Worm (Caenorhabditis elegans): ENCODE measurements around the gene C04E7.3.

C04E7.3 gene

ce11 chrX:311211-311610, 35.8 kb downstream of the C04E7.3 start, which contains the start of gene nlp-64:
Gene nlp-64 (minus strand): TSS chrX:311311.
- TF ChIP-seq ets-7 (tag; optimal IDR thresholded peaks at IDR 0.05) (no peak), sea-1 (GFP tag; conservative IDR thresholded peaks at IDR 0.05) (no peak), scrt-1 (GFP tag; IDR thresholded peaks at IDR 0.05) (no peak), hmbx-1 (tag; optimal IDR thresholded peaks at IDR 0.05) (no peak)

- TF ChIP-seq sea-1 (GFP tag; conservative IDR thresholded peaks at IDR 0.05) = no peak
- no peak for TF ChIP-seq tra-4 (tag; optimal IDR thresholded peaks at IDR 0.05)
- TF ChIP-seq flt-1 (GFP tag; IDR thresholded peaks at IDR 0.05) = no peak
- no peak for TF ChIP-seq B0310.2 (tag; optimal IDR thresholded peaks at IDR 0.05)
- TF ChIP-seq aly-1 (tag; optimal IDR thresholded peaks at IDR 0.05) = no peak
- no peak for TF ChIP-seq ama-1 (optimal IDR thresholded peaks at IDR 0.05)
- no peak for TF ChIP-seq hmg-4 (GFP tag; optimal IDR thresholded peaks at IDR 0.05)
- no peak for TF ChIP-seq tbx-37 (GFP tag; conservative IDR thresholded peaks at IDR 0.05)
- no peak for TF ChIP-seq F13C5.2 (tag; optimal IDR thresholded peaks at IDR 0.05)
- TF ChIP-seq pes-1 (GFP tag; IDR thresholded peaks at IDR 0.05) = no peak
- TF ChIP-seq ceh-36 (tag; optimal IDR thresholded peaks at IDR 0.05) = no peak
- no peak for TF ChIP-seq hnd-1 (tag; optimal IDR thresholded peaks at IDR 0.05)
- TF ChIP-seq scrt-1 (GFP tag; IDR thresholded peaks at IDR 0.05) = no peak
- TF ChIP-seq ets-7 (tag; optimal IDR thresholded peaks at IDR 0.05) = no peak
- no peak for TF ChIP-seq ceh-13 (GFP tag; optimal IDR thresholded peaks at IDR 0.05)
Observed at ce11 chrX:309076-309475, 37.9 kb downstream of the C04E7.3 start.

- TF ChIP-seq aly-1 (tag; optimal IDR thresholded peaks at IDR 0.05) (no peak), hmg-4 (GFP tag; optimal IDR thresholded peaks at IDR 0.05) (no peak), hmbx-1 (tag; optimal IDR thresholded peaks at IDR 0.05) (no peak), tbx-37 (GFP tag; conservative IDR thresholded peaks at IDR 0.05) (no peak), ama-1 (optimal IDR thresholded peaks at IDR 0.05) (no peak), B0310.2 (tag; optimal IDR thresholded peaks at IDR 0.05) (no peak), F13C5.2 (tag; optimal IDR thresholded peaks at IDR 0.05) (no peak), pes-1 (GFP tag; IDR thresholded peaks at IDR 0.05) (no peak), ceh-36 (tag; optimal IDR thresholded peaks at IDR 0.05) (no peak), ceh-13 (GFP tag; optimal IDR thresholded peaks at IDR 0.05) (no peak), flt-1 (GFP tag; IDR thresholded peaks at IDR 0.05) (no peak), ets-7 (tag; optimal IDR thresholded peaks at IDR 0.05) (no peak), tra-4 (tag; optimal IDR thresholded peaks at IDR 0.05) (no peak), tbx-11 (GFP tag; IDR thresholded peaks at IDR 0.05) (no peak), hnd-1 (tag; optimal IDR thresholded peaks at IDR 0.05) (no peak), scrt-1 (GFP tag; IDR thresholded peaks at IDR 0.05) (no peak), sea-1 (GFP tag; conservative IDR thresholded peaks at IDR 0.05) (no peak)
Observed at ce11 chrX:305057-305456, 42.0 kb downstream of the C04E7.3 start.

ce11 chrX:301530-301929, 45.5 kb downstream of the C04E7.3 start, which contains the start of gene gcp-2.1:
Gene gcp-2.1 (plus strand): TSS chrX:301830.
- no peak for TF ChIP-seq F13C5.2 (tag; optimal IDR thresholded peaks at IDR 0.05)
- TF ChIP-seq tbx-37 (GFP tag; conservative IDR thresholded peaks at IDR 0.05) = no peak
- no peak for TF ChIP-seq tra-4 (tag; optimal IDR thresholded peaks at IDR 0.05)
- TF ChIP-seq ama-1 (optimal IDR thresholded peaks at IDR 0.05) = no peak
- no peak for TF ChIP-seq ceh-13 (GFP tag; optimal IDR thresholded peaks at IDR 0.05)
- no peak for TF ChIP-seq ceh-36 (tag; optimal IDR thresholded peaks at IDR 0.05)
- TF ChIP-seq B0310.2 (tag; optimal IDR thresholded peaks at IDR 0.05) = no peak
- no peak for TF ChIP-seq hmg-4 (GFP tag; optimal IDR thresholded peaks at IDR 0.05)
- no peak for TF ChIP-seq ets-7 (tag; optimal IDR thresholded peaks at IDR 0.05)
- no peak for TF ChIP-seq aly-1 (tag; optimal IDR thresholded peaks at IDR 0.05)
- TF ChIP-seq tbx-11 (GFP tag; IDR thresholded peaks at IDR 0.05) = no peak
- TF ChIP-seq sea-1 (GFP tag; conservative IDR thresholded peaks at IDR 0.05) = no peak
- no peak for TF ChIP-seq flt-1 (GFP tag; IDR thresholded peaks at IDR 0.05)

- TF ChIP-seq F13C5.2 (tag; optimal IDR thresholded peaks at IDR 0.05) (no peak), tbx-11 (GFP tag; IDR thresholded peaks at IDR 0.05) (no peak), ceh-13 (GFP tag; optimal IDR thresholded peaks at IDR 0.05) (no peak), aly-1 (tag; optimal IDR thresholded peaks at IDR 0.05) (no peak), scrt-1 (GFP tag; IDR thresholded peaks at IDR 0.05) (no peak), hmbx-1 (tag; optimal IDR thresholded peaks at IDR 0.05) (no peak), flt-1 (GFP tag; IDR thresholded peaks at IDR 0.05) (no peak), ets-7 (tag; optimal IDR thresholded peaks at IDR 0.05) (no peak), sea-1 (GFP tag; conservative IDR thresholded peaks at IDR 0.05) (no peak), hnd-1 (tag; optimal IDR thresholded peaks at IDR 0.05) (no peak), B0310.2 (tag; optimal IDR thresholded peaks at IDR 0.05) (no peak), ceh-36 (tag; optimal IDR thresholded peaks at IDR 0.05) (no peak)
Observed at ce11 chrX:300250-300649, 46.8 kb downstream of the C04E7.3 start.

- TF ChIP-seq hmbx-1 (tag; optimal IDR thresholded peaks at IDR 0.05) = no peak
- TF ChIP-seq ceh-13 (GFP tag; optimal IDR thresholded peaks at IDR 0.05) = no peak
- no peak for TF ChIP-seq sea-1 (GFP tag; conservative IDR thresholded peaks at IDR 0.05)
- TF ChIP-seq B0310.2 (tag; optimal IDR thresholded peaks at IDR 0.05) = no peak
- no peak for TF ChIP-seq tbx-37 (GFP tag; conservative IDR thresholded peaks at IDR 0.05)
- no peak for TF ChIP-seq pes-1 (GFP tag; IDR thresholded peaks at IDR 0.05)
- no peak for TF ChIP-seq ceh-36 (tag; optimal IDR thresholded peaks at IDR 0.05)
- no peak for TF ChIP-seq F13C5.2 (tag; optimal IDR thresholded peaks at IDR 0.05)
- no peak for TF ChIP-seq hmg-4 (GFP tag; optimal IDR thresholded peaks at IDR 0.05)
- no peak for TF ChIP-seq ama-1 (optimal IDR thresholded peaks at IDR 0.05)
- no peak for TF ChIP-seq hnd-1 (tag; optimal IDR thresholded peaks at IDR 0.05)
- TF ChIP-seq flt-1 (GFP tag; IDR thresholded peaks at IDR 0.05) = no peak
- no peak for TF ChIP-seq aly-1 (tag; optimal IDR thresholded peaks at IDR 0.05)
- no peak for TF ChIP-seq ets-7 (tag; optimal IDR thresholded peaks at IDR 0.05)
- TF ChIP-seq tbx-11 (GFP tag; IDR thresholded peaks at IDR 0.05) = no peak
- no peak for TF ChIP-seq scrt-1 (GFP tag; IDR thresholded peaks at IDR 0.05)
Observed at ce11 chrX:299090-299489, 47.9 kb downstream of the C04E7.3 start.

ce11 chrX:296934-297333, 50.1 kb downstream of the C04E7.3 start, which contains the start of gene R57.2:
Gene R57.2 (plus strand): TSS chrX:297234.
- TF ChIP-seq hnd-1 (tag; optimal IDR thresholded peaks at IDR 0.05) (no peak), aly-1 (tag; optimal IDR thresholded peaks at IDR 0.05) (no peak), F13C5.2 (tag; optimal IDR thresholded peaks at IDR 0.05) (no peak), B0310.2 (tag; optimal IDR thresholded peaks at IDR 0.05) (no peak), ceh-36 (tag; optimal IDR thresholded peaks at IDR 0.05) (no peak), hmg-4 (GFP tag; optimal IDR thresholded peaks at IDR 0.05) (no peak), tbx-37 (GFP tag; conservative IDR thresholded peaks at IDR 0.05) (no peak), hmbx-1 (tag; optimal IDR thresholded peaks at IDR 0.05) (no peak), scrt-1 (GFP tag; IDR thresholded peaks at IDR 0.05) (no peak), ama-1 (optimal IDR thresholded peaks at IDR 0.05) (no peak), pes-1 (GFP tag; IDR thresholded peaks at IDR 0.05) (no peak), flt-1 (GFP tag; IDR thresholded peaks at IDR 0.05) (no peak), tra-4 (tag; optimal IDR thresholded peaks at IDR 0.05) (no peak), ceh-13 (GFP tag; optimal IDR thresholded peaks at IDR 0.05) (no peak), tbx-11 (GFP tag; IDR thresholded peaks at IDR 0.05) (no peak), sea-1 (GFP tag; conservative IDR thresholded peaks at IDR 0.05) (no peak), ets-7 (tag; optimal IDR thresholded peaks at IDR 0.05) (no peak)
